Worm (Caenorhabditis elegans) whole organism, late embryonic: ENCODE results near the gene F37A8.1.

ENCODE experiments used
- K02D7.2 ChIP-seq: sonication (generic microtip); optimal IDR thresholded peaks from 2 replicates; lab custom pipeline; 2017; ENCODE audit warnings: mild to moderate bottlenecking, missing genetic modification characterization, missing compliant biosample characterization
- K09A11.1 ChIP-seq: sonication (generic microtip); optimal IDR thresholded peaks from 2 replicates; lab custom pipeline; 2017; ENCODE audit warnings: antibody characterized with exemption, mild to moderate bottlenecking, missing genetic modification characterization, missing compliant biosample characterization; ENCODE audit not compliant: insufficient read depth
- ceh-9 ChIP-seq: sonication (generic microtip); optimal IDR thresholded peaks from 2 replicates; lab custom pipeline; 2016; ENCODE audit warnings: mild to moderate bottlenecking, missing genetic modification characterization, inconsistent platforms, missing compliant biosample characterization
- dmd-4 ChIP-seq: sonication (generic microtip); optimal IDR thresholded peaks from 2 replicates; lab custom pipeline; 2016; ENCODE audit warnings: borderline replicate concordance, missing genetic modification characterization, missing compliant biosample characterization
- hlh-30 ChIP-seq: sonication (generic microtip); optimal IDR thresholded peaks from 2 replicates; lab custom pipeline; 2017; ENCODE audit warnings: antibody characterized with exemption, missing genetic modification characterization, missing compliant biosample characterization; ENCODE audit not compliant: insufficient read depth
- madf-2 ChIP-seq: sonication (generic microtip); optimal IDR thresholded peaks from 2 replicates; lab custom pipeline; 2017; ENCODE audit warnings: missing genetic modification characterization, missing compliant biosample characterization
- npax-4 ChIP-seq: sonication (generic microtip); optimal IDR thresholded peaks from 2 replicates; lab custom pipeline; 2016; ENCODE audit warnings: missing genetic modification characterization, missing compliant biosample characterization
- pha-4 ChIP-seq: fragments of 150-350 bp; optimal IDR thresholded peaks from 2 replicates; lab custom pipeline; 2018; ENCODE audit warnings: missing biosample characterization, missing genetic modification reagents, missing genetic modification characterization
- zip-5 ChIP-seq: sonication (generic microtip); optimal IDR thresholded peaks from 2 replicates; lab custom pipeline; 2016; ENCODE audit warnings: missing genetic modification characterization, missing compliant biosample characterization

- TF ChIP-seq pha-4 (tag; lab: Kevin White, UChicago) (no peak), madf-2 (tag; lab: Kevin White, UChicago) (no peak), ceh-9 (tag; lab: Kevin White, UChicago) (no peak), K02D7.2 (tag; lab: Kevin White, UChicago) (no peak), zip-5 (no peak), npax-4 (no peak), K09A11.1 (tag; lab: Kevin White, UChicago) (no peak), dmd-4 (tag; lab: Kevin White, UChicago) (no peak), hlh-30 (tag; lab: Kevin White, UChicago) (no peak)
Measured at ce11 chrIII:3969133-3969532, 40.9 kb downstream of the F37A8.1 start.
